Fruit fly (Drosophila melanogaster): ENCODE measurements around the gene CG33796.

Gene CG33796

DNA sequence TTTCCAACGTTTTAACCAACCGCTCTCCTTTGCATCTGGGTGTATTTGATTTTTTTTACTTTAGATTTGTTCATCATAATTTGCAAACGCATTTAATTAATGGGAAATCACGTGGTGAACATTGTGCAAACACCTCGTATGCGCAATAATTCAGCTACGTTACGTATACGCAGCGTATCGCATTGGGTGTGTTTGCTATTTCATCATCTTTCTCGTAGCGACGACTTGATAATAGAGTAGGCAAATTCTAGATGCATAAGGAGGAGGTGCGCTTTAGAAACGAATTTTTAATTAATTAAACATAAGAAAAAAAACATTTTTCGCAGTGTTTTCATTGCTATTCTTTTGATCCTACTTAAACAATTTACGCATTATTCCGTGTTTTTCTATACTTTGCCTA lies 16.3 kb downstream of the CG33796 start:
- TF ChIP-seq psq (optimal IDR thresholded peaks at IDR 0.05): no peak
- TF ChIP-seq usp (GFP tag; optimal IDR thresholded peaks at IDR 0.05): no peak
- no peak for TF ChIP-seq Dll (optimal IDR thresholded peaks at IDR 0.05)
- no peak for TF ChIP-seq pan (optimal IDR thresholded peaks at IDR 0.05)

DNA sequence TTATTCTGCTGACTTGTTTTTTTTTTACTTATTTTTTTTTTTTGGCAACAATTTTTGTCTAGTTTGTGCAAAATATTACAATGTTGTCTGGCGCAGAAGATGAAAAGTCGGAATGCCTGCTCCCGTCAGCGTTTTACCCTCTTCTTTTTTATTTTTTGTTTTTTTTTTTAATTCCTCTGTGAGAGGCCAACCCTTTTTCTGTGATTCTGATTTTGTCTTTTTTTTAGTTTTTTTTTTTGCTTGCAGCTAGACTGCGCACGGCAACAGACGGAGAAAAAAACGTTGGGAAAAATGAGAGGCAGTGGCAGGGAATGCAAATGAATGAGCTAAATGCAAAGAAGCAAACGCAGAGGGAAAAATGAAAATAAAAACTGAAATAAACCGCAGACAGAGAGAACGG lies 16.8 kb downstream of the CG33796 start:
- TF ChIP-seq Dll (optimal IDR thresholded peaks at IDR 0.05) (no peak), usp (GFP tag; optimal IDR thresholded peaks at IDR 0.05) (no peak), CG8478 (optimal IDR thresholded peaks at IDR 0.05) (no peak), pan (optimal IDR thresholded peaks at IDR 0.05) (no peak), psq (optimal IDR thresholded peaks at IDR 0.05) (no peak), EcR (GFP tag; optimal IDR thresholded peaks at IDR 0.05) (no peak)

DNA sequence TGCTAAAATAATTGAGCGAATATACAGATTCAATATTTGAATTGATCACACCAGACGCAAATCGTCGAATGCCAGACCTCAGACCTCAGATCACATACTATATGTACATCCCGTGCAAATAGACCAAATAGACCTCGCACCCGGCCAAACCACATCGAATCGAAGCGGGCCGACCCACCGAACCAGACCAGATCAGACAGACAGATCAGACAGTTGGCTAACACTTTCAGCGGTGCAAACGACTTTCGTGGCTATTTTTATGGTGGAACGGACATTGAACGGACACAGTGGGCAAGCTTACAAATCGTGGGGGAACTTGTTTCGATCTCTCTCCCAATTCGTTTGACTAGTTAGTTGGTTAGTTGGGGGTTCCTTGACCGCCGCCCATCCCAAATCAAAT lies 18.2 kb downstream of the CG33796 start:
- no peak for TF ChIP-seq Dll (optimal IDR thresholded peaks at IDR 0.05)
- TF ChIP-seq CG8478 (optimal IDR thresholded peaks at IDR 0.05): no peak
- TF ChIP-seq pan (optimal IDR thresholded peaks at IDR 0.05): no peak
- no peak for TF ChIP-seq psq (optimal IDR thresholded peaks at IDR 0.05)
- no peak for TF ChIP-seq usp (GFP tag; optimal IDR thresholded peaks at IDR 0.05)
- no peak for TF ChIP-seq EcR (GFP tag; optimal IDR thresholded peaks at IDR 0.05)

DNA sequence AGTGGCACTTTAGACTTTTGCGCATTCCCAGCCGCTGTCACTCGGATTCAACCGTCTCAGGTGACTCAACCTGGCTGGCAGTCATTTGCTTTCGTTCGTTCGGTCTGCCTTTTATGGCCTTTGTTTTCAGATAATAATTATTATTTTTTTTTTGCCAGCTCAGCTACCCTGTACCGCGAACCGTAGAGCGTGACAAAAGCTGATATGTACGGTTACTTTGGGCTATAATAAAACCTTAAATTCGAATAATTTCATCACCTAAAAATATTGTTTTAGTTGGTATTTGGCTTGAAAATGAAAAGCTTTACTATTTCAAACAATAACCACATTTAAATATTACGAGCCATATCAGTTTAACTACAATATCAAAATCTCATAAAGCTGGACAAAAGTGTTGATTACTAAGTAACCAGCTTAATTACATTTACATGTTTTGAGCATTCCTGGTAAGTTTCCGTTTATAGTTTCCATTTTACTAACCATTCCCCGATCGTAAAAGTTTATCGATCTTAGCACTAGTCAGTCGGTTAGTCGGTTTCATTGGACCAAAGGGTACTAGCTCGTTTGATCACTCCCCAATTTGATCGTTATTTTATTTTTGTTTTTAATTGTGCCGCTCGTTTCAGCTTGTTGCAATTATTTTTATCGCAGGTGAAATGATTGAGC lies 18.9 kb downstream of the CG33796 start:
- TF ChIP-seq psq (optimal IDR thresholded peaks at IDR 0.05) (no peak), EcR (GFP tag; optimal IDR thresholded peaks at IDR 0.05) (no peak), Dll (optimal IDR thresholded peaks at IDR 0.05) (no peak), usp (GFP tag; optimal IDR thresholded peaks at IDR 0.05) (no peak), CG8478 (optimal IDR thresholded peaks at IDR 0.05) (no peak), pan (optimal IDR thresholded peaks at IDR 0.05) (peak; percentile 55)

DNA sequence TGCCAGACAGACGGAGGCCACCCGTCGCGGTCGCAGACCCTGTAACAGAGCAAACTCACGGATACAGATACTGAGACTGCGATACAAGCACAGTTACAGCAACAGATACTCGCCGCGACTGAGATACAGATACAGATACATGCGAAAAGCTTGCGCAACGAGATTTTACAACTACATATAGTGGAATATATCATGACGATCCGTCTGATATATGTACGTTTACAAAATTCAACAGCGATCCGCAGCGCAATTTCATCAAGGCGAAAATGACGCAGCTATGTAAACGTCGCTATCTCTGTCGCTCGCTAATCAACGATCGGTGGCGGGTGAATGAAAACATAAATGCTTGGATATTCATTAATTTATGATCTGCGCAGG lies 19.8 kb downstream of the CG33796 start:
- TF ChIP-seq CG8478 (optimal IDR thresholded peaks at IDR 0.05): no peak
- no peak for TF ChIP-seq pan (optimal IDR thresholded peaks at IDR 0.05)
- no peak for TF ChIP-seq Dll (optimal IDR thresholded peaks at IDR 0.05)
- no peak for TF ChIP-seq psq (optimal IDR thresholded peaks at IDR 0.05)
- no peak for TF ChIP-seq usp (GFP tag; optimal IDR thresholded peaks at IDR 0.05)
- TF ChIP-seq EcR (GFP tag; optimal IDR thresholded peaks at IDR 0.05): no peak

DNA sequence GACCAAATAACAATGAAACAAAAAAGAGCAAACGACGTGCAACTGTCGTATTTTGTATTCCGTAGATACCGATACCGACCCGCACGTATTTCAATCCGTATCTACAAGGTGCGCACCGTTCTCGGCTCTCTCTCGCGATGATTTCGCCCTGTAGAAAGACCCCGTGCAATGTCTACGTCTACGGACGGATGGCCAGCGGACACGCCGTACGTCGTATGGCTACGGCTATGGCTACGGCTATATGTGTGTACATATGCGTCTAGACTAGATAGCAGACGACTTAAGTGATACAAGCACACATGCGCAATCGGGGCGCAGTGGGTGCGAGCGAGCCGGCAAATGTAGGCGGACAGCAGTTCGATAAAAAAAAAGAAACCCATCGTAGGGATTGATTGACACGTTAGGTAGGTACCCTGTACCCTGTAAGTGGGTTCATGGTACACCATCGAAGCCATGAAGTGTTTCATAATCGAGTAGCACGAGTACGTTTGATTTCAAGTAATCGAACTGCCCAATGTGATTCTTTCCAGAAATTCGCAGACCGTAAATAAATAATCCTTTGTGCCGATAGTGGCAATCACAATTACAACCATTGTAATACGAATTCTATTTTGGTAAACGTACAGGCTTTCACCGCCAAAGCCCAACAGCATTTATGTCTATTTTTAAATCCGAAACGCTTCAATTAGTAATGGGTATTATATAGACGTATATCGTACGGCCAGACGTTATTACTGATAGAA lies 20.3 kb downstream of the CG33796 start:
- TF ChIP-seq usp (GFP tag; optimal IDR thresholded peaks at IDR 0.05): no peak
- TF ChIP-seq Dll (optimal IDR thresholded peaks at IDR 0.05): no peak
- peak; percentile 76 for TF ChIP-seq pan (optimal IDR thresholded peaks at IDR 0.05)

DNA sequence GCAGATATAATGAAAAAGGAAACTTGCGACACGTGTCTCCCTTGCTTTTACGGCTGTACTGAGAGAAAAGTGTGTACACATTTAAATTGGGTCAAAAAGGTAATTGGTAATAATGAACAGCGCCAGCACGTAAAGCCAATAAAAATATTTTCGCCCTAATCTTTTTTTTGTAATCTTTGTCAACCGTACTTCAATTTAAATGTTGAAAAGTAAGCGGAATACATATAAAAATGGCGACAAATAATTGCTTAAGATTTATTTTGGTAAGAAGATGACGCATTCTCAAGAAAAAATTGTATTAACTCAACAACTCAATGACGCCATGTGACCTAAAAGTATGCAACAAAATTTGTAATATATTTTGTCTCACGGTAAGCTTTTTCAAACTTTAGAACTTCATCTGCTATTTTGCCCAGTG lies 22.1 kb downstream of the CG33796 start:
- no peak for TF ChIP-seq pan (optimal IDR thresholded peaks at IDR 0.05)
- no peak for TF ChIP-seq Dll (optimal IDR thresholded peaks at IDR 0.05)
- TF ChIP-seq psq (optimal IDR thresholded peaks at IDR 0.05): no peak
- TF ChIP-seq usp (GFP tag; optimal IDR thresholded peaks at IDR 0.05): no peak
- TF ChIP-seq EcR (GFP tag; optimal IDR thresholded peaks at IDR 0.05): no peak
- no peak for TF ChIP-seq CG8478 (optimal IDR thresholded peaks at IDR 0.05)

DNA sequence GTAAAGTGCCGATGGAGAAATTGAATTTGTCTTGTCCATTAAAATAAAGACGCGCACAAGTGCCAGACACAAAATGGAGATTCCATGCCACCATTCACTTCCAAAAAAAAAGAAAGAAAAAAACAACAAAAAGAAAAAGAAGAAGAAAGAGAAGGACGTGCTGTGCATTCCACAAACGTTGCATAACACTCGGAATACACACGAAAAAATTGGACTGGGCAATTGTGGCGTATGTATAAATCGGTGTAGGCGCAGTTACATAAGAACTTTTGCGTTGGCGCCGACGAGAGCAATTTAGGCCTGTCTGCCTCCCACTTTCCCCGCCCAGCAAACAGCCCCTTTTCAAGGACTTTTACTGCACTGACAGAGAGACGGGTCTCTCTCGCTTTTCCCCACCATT lies 22.6 kb downstream of the CG33796 start:
- TF ChIP-seq CG8478 (optimal IDR thresholded peaks at IDR 0.05) (no peak), EcR (GFP tag; optimal IDR thresholded peaks at IDR 0.05) (no peak), Dll (optimal IDR thresholded peaks at IDR 0.05) (no peak)

DNA sequence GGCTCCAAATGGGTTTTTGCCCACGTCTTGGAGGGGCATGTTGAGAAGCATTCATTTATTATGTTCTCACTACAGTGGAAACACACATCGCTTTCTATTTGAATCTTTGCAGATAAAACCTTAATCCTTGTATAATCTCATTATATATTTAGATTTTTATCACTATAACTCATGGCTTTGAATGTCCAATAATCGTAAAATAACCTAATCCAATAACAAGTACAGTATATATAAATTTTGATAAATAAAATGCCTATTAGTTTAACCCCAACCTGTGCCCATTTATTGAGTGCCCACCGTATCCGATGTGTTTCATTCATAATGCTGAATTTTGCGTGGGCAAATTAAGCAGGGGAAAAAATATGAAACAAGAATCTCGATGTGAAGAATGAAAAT lies 23.4 kb downstream of the CG33796 start:
- TF ChIP-seq EcR (GFP tag; optimal IDR thresholded peaks at IDR 0.05): no peak
- TF ChIP-seq Dll (optimal IDR thresholded peaks at IDR 0.05): no peak
- TF ChIP-seq usp (GFP tag; optimal IDR thresholded peaks at IDR 0.05): no peak
- TF ChIP-seq CG8478 (optimal IDR thresholded peaks at IDR 0.05): no peak
- no peak for TF ChIP-seq psq (optimal IDR thresholded peaks at IDR 0.05)
- TF ChIP-seq pan (optimal IDR thresholded peaks at IDR 0.05): no peak

DNA sequence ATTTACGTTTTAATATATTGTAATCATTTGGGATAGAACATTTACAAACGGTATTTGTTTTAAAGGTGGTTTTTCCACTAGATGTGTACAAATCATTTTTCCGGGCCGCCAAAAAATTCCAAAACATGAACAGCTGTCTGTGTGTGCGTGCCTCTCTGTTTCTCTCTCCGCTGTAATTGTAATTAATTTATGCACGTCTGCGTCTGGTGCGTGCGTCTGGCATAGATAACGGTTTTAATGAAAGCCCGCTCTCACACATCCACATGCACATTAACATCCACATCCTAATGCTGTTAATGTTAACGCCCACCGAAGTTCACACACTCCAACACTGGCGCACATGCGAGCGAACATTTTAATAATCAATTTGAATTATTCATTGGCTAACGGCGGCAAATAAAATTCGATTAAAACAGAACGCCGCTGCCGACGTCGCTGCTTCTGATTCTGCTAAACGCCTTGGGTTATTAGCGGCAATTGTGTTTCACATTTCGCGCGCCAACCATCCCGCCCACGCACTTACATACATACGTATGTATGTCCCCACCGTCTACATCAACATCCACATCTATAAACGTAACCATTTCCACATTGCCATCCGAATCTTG lies 23.9 kb downstream of the CG33796 start:
- TF ChIP-seq pan (optimal IDR thresholded peaks at IDR 0.05): no peak
- TF ChIP-seq EcR (GFP tag; optimal IDR thresholded peaks at IDR 0.05): no peak
- no peak for TF ChIP-seq CG8478 (optimal IDR thresholded peaks at IDR 0.05)
- TF ChIP-seq psq (optimal IDR thresholded peaks at IDR 0.05): no peak
- no peak for TF ChIP-seq usp (GFP tag; optimal IDR thresholded peaks at IDR 0.05)
- no peak for TF ChIP-seq Dll (optimal IDR thresholded peaks at IDR 0.05)

DNA sequence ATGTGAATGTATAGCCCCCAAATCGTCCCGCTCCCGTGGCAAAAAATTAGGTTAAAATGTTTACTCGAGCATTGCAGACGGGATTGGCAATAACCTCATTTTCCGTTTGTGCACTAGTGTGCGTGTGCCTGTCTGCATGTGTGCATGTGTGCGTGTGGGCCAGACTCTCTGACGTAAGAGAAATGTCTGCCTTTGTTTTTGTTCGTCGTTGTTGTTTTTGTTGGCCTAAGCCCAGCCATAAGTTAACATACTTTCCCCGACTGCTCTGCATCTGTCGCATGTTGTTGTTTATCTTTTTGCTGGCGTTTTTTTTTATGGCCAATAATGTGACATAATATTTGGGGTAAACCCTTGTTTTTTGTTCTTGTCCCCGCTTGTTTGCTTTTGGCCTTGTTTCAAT lies 24.6 kb downstream of the CG33796 start:
- TF ChIP-seq Dll (optimal IDR thresholded peaks at IDR 0.05) (no peak), pan (optimal IDR thresholded peaks at IDR 0.05) (no peak), CG8478 (optimal IDR thresholded peaks at IDR 0.05) (no peak), usp (GFP tag; optimal IDR thresholded peaks at IDR 0.05) (no peak), psq (optimal IDR thresholded peaks at IDR 0.05) (no peak), EcR (GFP tag; optimal IDR thresholded peaks at IDR 0.05) (no peak)

DNA sequence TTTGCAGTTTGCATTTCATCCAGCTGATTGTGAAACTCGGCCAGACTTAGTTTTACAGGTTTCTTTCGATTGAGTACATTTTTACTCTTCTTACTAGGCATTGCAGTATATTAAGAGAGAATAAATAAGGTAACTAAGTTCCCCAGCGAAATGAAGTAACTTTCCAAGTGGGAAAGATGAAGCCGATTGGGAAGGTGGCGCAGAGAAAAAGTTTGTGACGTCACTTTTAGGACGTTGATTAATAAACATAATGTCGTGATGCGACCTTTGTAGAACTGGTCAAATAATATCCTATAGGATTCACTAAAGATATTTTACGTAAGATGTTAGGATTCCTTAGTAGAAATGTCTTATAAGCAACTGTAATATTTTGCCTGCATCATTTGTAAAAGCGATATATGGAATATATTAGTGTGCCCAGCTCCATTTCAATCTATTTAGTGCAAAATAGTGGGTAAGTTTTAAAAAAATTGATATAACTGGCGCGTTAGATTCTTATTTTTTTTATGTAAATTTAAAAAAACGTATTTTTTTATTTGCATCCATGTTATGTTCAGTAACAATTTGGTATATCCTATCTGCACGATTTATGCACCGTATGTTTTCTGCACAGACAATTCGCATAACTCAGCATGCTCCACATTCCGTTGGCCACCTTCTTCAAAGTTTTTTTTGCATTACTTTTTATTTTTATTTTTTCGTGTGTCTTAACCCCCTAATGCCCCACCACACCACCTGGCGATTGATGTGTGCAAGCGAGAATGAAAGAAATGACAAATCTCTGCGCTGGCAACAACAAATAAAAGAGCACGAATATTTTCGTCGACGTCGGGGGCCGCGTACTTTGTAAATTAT lies 26.0 kb downstream of the CG33796 start, which contains the start of gene CG32152:
CG32152 (minus strand) TSS at position 352 of the 855 bp plus-strand sequence.
- TF ChIP-seq psq (optimal IDR thresholded peaks at IDR 0.05): no peak
- no peak for TF ChIP-seq CG8478 (optimal IDR thresholded peaks at IDR 0.05)
- no peak for TF ChIP-seq EcR (GFP tag; optimal IDR thresholded peaks at IDR 0.05)
- TF ChIP-seq Dll (optimal IDR thresholded peaks at IDR 0.05): no peak
- no peak for TF ChIP-seq usp (GFP tag; optimal IDR thresholded peaks at IDR 0.05)
- no peak for TF ChIP-seq pan (optimal IDR thresholded peaks at IDR 0.05)

All from whole organism.